Fruit fly (Drosophila melanogaster): ENCODE data around the gene CG13051.

- TF ChIP-seq cyc (GFP tag; optimal IDR thresholded peaks at IDR 0.05) (no peak), achi (GFP tag; optimal IDR thresholded peaks at IDR 0.05) (no peak), Sox102F (GFP tag; optimal IDR thresholded peaks at IDR 0.05) (no peak), CG10669 (GFP tag; optimal IDR thresholded peaks at IDR 0.05) (no peak), CG3919 (GFP tag; optimal IDR thresholded peaks at IDR 0.05) (no peak), fd59A (GFP tag; optimal IDR thresholded peaks at IDR 0.05) (no peak), CG32006 (GFP tag; optimal IDR thresholded peaks at IDR 0.05) (no peak), CG4318 (GFP tag; optimal IDR thresholded peaks at IDR 0.05) (no peak)
Observed at dm6 chr3L:16252255-16252654, 12.6 kb downstream of the CG13051 start, which contains the start of gene CG13055.

Measured in whole organism, prepupa.